Worm (Caenorhabditis elegans): ENCODE data around the gene T19D2.13.

The T19D2.13 gene

DNA sequence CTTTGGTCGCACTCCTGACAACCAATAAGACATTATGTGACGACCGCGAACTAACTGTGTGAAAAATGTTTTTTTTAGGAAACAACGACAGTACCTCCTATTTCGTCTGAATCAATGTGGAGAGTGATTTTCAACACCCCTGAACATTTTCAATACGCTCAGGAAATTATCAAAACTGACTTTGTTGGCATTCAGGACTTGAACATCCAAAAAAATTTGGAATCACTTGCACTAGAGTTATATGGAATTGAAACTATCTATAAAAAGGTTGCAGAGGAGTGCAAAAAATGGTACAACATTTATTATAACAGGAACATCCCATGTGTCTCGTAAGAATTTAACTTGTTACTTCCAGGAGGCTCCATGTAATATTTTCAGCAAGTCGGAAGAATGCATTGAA is 24.0 kb downstream of the T19D2.13 start:
- TF ChIP-seq nfyb-1 (GFP tag; IDR thresholded peaks at IDR 0.05): no peak
- TF ChIP-seq K12H6.12 (tag; optimal IDR thresholded peaks at IDR 0.05): no peak
- no peak for TF ChIP-seq ama-1 (optimal IDR thresholded peaks at IDR 0.05)
- TF ChIP-seq ama-1 (GFP tag; optimal IDR thresholded peaks at IDR 0.05): no peak
- TF ChIP-seq athp-1 (tag; optimal IDR thresholded peaks at IDR 0.05): no peak
- TF ChIP-seq ceh-27 (GFP tag; optimal IDR thresholded peaks at IDR 0.05): no peak
- TF ChIP-seq egl-18 (GFP tag; IDR thresholded peaks at IDR 0.05): no peak
- no peak for TF ChIP-seq lin-26 (GFP tag; IDR thresholded peaks at IDR 0.05)

DNA sequence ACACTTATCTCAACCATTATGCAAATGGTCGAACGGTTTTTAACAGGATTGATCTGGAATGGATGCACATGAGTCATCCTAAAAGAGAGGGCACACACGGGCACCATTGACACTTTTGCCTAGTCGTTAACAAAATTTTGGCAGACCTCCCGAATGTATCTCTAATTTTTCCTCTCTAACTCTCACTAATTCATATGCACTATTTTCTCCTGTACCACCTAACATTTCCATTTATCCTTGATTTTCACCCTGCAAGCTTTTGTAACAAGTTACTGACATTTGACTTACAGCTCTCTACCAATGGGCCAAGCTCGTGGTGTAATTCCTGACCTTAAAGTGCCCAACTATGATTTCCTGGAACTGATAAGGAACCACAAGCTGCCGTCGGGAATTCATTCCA is 25.2 kb downstream of the T19D2.13 start, which contains the start of gene T22B2.3:
Gene T22B2.3, plus strand, starts transcription at position 301 of the 400 bp plus-strand sequence.
- TF ChIP-seq sdz-38 (tag; optimal IDR thresholded peaks at IDR 0.05) (no peak), madf-3 (GFP tag; IDR thresholded peaks at IDR 0.05) (no peak), madf-6 (GFP tag; IDR thresholded peaks at IDR 0.05) (no peak), dpff-1 (tag; optimal IDR thresholded peaks at IDR 0.05) (no peak), mel-28 (tag; optimal IDR thresholded peaks at IDR 0.05; ENCODE audit: borderline replicate concordance) (no peak), F57A8.1 (GFP tag; optimal IDR thresholded peaks at IDR 0.05) (no peak), snpc-1.1 (tag; optimal IDR thresholded peaks at IDR 0.05; ENCODE audit: insufficient read depth) (no peak), F52B5.7 (tag; optimal IDR thresholded peaks at IDR 0.05) (no peak), pbrm-1 (GFP tag; IDR thresholded peaks at IDR 0.05) (no peak), egrh-3 (GFP tag; IDR thresholded peaks at IDR 0.05) (no peak), let-607 (tag; optimal IDR thresholded peaks at IDR 0.05) (no peak), tlf-1 (GFP tag; optimal IDR thresholded peaks at IDR 0.05) (no peak), F39B2.1 (GFP tag; IDR thresholded peaks at IDR 0.05) (no peak)

DNA sequence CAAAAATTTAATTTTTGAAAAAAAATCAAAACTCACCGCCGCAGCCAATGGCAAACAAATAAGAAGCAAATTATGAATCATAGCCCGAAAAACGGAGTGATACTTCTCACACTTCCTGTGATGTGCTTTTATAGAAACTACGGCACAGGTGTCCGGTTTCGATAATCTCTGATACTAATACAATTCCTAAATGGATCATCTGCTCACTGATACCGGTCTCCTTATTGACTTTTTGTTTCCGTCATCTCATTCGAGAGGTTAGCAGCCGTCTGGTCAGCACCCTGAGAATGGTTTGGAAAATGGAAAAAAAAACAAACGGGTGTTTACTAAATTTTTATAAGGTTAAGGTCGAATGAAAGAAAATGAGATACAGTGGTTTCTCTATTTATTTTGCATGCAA is 26.4 kb downstream of the T19D2.13 start, which contains the start of gene idpp-9:
Gene idpp-9, minus strand, starts transcription at position 101 of the 400 bp plus-strand sequence.
- no peak for TF ChIP-seq nfyb-1 (GFP tag; IDR thresholded peaks at IDR 0.05)
- TF ChIP-seq ccch-3 (GFP tag; optimal IDR thresholded peaks at IDR 0.05): no peak

DNA sequence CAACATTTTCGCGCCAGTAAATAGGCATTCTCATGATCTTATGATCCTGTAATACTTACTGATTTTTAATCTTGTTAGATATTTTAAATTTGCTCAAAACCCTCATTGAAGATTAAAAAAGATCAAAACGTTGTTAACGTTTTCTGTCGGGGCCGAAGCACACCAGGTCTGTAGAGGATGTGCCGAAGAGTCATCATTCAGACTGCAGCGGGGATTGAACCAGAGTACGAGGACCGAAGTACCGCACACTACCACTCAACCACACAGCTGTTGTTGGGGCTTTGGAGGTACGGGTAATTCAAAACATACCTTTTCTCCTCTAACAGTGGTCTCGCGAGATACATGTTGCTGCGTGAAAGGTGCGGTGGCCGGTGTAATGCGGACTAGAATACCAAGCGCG is 27.9 kb downstream of the T19D2.13 start:
- TF ChIP-seq hmg-1.2 (GFP tag; IDR thresholded peaks at IDR 0.05) (no peak), madf-6 (GFP tag; IDR thresholded peaks at IDR 0.05) (0 out of 2 replicates have a peak, but pooled peaks have one; percentile 28), ekl-4 (GFP tag; IDR thresholded peaks at IDR 0.05) (no peak), egl-44 (GFP tag; IDR thresholded peaks at IDR 0.05) (no peak), snpc-3.4 (tag; optimal IDR thresholded peaks at IDR 0.05) (no peak), K12H6.12 (tag; optimal IDR thresholded peaks at IDR 0.05) (no peak), sptf-2 (GFP tag; optimal IDR thresholded peaks at IDR 0.05) (no peak), nfya-2 (GFP tag; IDR thresholded peaks at IDR 0.05) (no peak), die-1 (tag; optimal IDR thresholded peaks at IDR 0.05) (peak; percentile 16), B0019.2 (GFP tag; conservative IDR thresholded peaks at IDR 0.05) (no peak), F52B5.7 (tag; optimal IDR thresholded peaks at IDR 0.05) (peak; percentile 14), lin-26 (GFP tag; IDR thresholded peaks at IDR 0.05) (no peak), mxl-1 (tag; optimal IDR thresholded peaks at IDR 0.05) (no peak), zfh-2 (GFP tag; conservative IDR thresholded peaks at IDR 0.05) (no peak), ceh-100 (GFP tag; IDR thresholded peaks at IDR 0.05) (no peak), nhr-80 (tag; optimal IDR thresholded peaks at IDR 0.05) (no peak), ceh-27 (GFP tag; optimal IDR thresholded peaks at IDR 0.05) (peak; percentile 26), D2030.7 (GFP tag; IDR thresholded peaks at IDR 0.05) (0 out of 2 replicates have a peak, but pooled peaks have one; percentile 29), pbrm-1 (GFP tag; IDR thresholded peaks at IDR 0.05) (no peak), hsf-1 (GFP tag; IDR thresholded peaks at IDR 0.05) (no peak), ztf-3 (GFP tag; optimal IDR thresholded peaks at IDR 0.05) (no peak), nhr-90 (tag; optimal IDR thresholded peaks at IDR 0.05) (no peak), gei-17 (GFP tag; optimal IDR thresholded peaks at IDR 0.05) (no peak), lir-1 (GFP tag; conservative IDR thresholded peaks at IDR 0.05) (no peak), F37B4.10 (GFP tag; IDR thresholded peaks at IDR 0.05) (no peak), bed-2 (GFP tag; IDR thresholded peaks at IDR 0.05) (no peak), cebp-1 (GFP tag; IDR thresholded peaks at IDR 0.05) (no peak), cebp-1 (tag; optimal IDR thresholded peaks at IDR 0.05) (no peak), ceh-58 (GFP tag; IDR thresholded peaks at IDR 0.05) (no peak)

All from whole organism, young adult.